Fruit fly (Drosophila melanogaster): Measurements from ENCODE around the gene CG31055.

CG31055 gene

dm6 chr3R:27706581-27707181 lies 18.7 kb upstream of the CG31055 start, which contains the start of the genes CROT and CG12877 (continued):
- TF ChIP-seq Doc3 (GFP tag; IDR thresholded peaks at IDR 0.05; ENCODE audit: partially characterized antibody) (0 out of 3 replicates have a peak, but pooled peaks have one; percentile 25), crp (GFP tag; optimal IDR thresholded peaks at IDR 0.05) (peak; percentile 97 to 98), CG4617 (GFP tag; optimal IDR thresholded peaks at IDR 0.05; ENCODE audit: borderline replicate concordance) (peak; percentile 66), CG32772 (GFP tag; IDR thresholded peaks at IDR 0.05) (peak; percentile 80), CG43689 (GFP tag; IDR thresholded peaks at IDR 0.05) (no peak), slp2 (GFP tag; optimal IDR thresholded peaks at IDR 0.05) (no peak), toy (GFP tag; IDR thresholded peaks at IDR 0.05) (no peak), CG18764 (GFP tag; optimal IDR thresholded peaks at IDR 0.05) (peak; percentile 58), kni (GFP tag; optimal IDR thresholded peaks at IDR 0.05) (peak; percentile 27), CG10209 (GFP tag; optimal IDR thresholded peaks at IDR 0.05) (peak; percentile 80), Dp (GFP tag; optimal IDR thresholded peaks at IDR 0.05) (peak; percentile 16), Dip3 (GFP tag; optimal IDR thresholded peaks at IDR 0.05) (peak; percentile 56), CG17359 (tag; optimal IDR thresholded peaks at IDR 0.05) (peak; percentile 64), CG34224 (GFP tag; IDR thresholded peaks at IDR 0.05; ENCODE audit: partially characterized antibody) (no peak), en (GFP tag; optimal IDR thresholded peaks at IDR 0.05) (no peak), da (GFP tag; optimal IDR thresholded peaks at IDR 0.05) (no peak), CG1024 (GFP tag; IDR thresholded peaks at IDR 0.05) (peak; percentile 53; the same call in 1 of the 2 replicates), CG31388 (GFP tag; optimal IDR thresholded peaks at IDR 0.05) (no peak), Taf1 (GFP tag; IDR thresholded peaks at IDR 0.05) (peak; percentile 41; the same call in 1 of the 2 replicates), gt (GFP tag; IDR thresholded peaks at IDR 0.05) (no peak), sisA (GFP tag; IDR thresholded peaks at IDR 0.05) (peak; percentile 72), CG10462 (GFP tag; optimal IDR thresholded peaks at IDR 0.05) (peak; percentile 98), Kr (GFP tag; optimal IDR thresholded peaks at IDR 0.05) (no peak), sqz (GFP tag; optimal IDR thresholded peaks at IDR 0.05) (no peak), seq (GFP tag; IDR thresholded peaks at IDR 0.05) (0 out of 2 replicates have a peak, but pooled peaks have one; percentile 6), ara (GFP tag; IDR thresholded peaks at IDR 0.05) (peak; percentile 55), CG2712 (tag; optimal IDR thresholded peaks at IDR 0.05) (peak; percentile 85), Hsf (GFP tag; optimal IDR thresholded peaks at IDR 0.05) (peak; percentile 75), CG13894 (tag; optimal IDR thresholded peaks at IDR 0.05) (peak; percentile 36), CG2202 (tag; optimal IDR thresholded peaks at IDR 0.05) (peak; percentile 59), CG2875 (GFP tag; optimal IDR thresholded peaks at IDR 0.05) (peak; percentile 29), Hmx (GFP tag; optimal IDR thresholded peaks at IDR 0.05) (no peak), Nf-YA (GFP tag; IDR thresholded peaks at IDR 0.05) (0 out of 2 replicates have a peak, but pooled peaks have one; percentile 60), Poxn (GFP tag; IDR thresholded peaks at IDR 0.05) (peak; percentile 68), tll (GFP tag; optimal IDR thresholded peaks at IDR 0.05) (peak in 1 of 2 experiments; percentile 15), CG11398 (GFP tag; optimal IDR thresholded peaks at IDR 0.05) (no peak), CG6854 (GFP tag; optimal IDR thresholded peaks at IDR 0.05) (peak; percentile 37), Atf-2 (GFP tag; optimal IDR thresholded peaks at IDR 0.05) (peak; percentile 7), CG1832 (GFP tag; optimal IDR thresholded peaks at IDR 0.05) (peak; percentile 49), D (optimal IDR thresholded peaks at IDR 0.05) (no peak), D (GFP tag; optimal IDR thresholded peaks at IDR 0.05) (peak; percentile 70), CG15601 (tag; optimal IDR thresholded peaks at IDR 0.05) (peak; percentile 72), Fer3 (tag; optimal IDR thresholded peaks at IDR 0.05) (peak; percentile 63), Ptx1 (GFP tag; IDR thresholded peaks at IDR 0.05) (peak; percentile 88), Hey (tag; optimal IDR thresholded peaks at IDR 0.05) (no peak), CG8089 (GFP tag; optimal IDR thresholded peaks at IDR 0.05) (no peak), nmo (GFP tag; optimal IDR thresholded peaks at IDR 0.05) (peak; percentile 91), CG15696 (tag; optimal IDR thresholded peaks at IDR 0.05) (peak; percentile 83), abd-A (tag; optimal IDR thresholded peaks at IDR 0.05) (no peak)
